Worm (Caenorhabditis elegans): ENCODE measurements around the gene obr-2.

DNA sequence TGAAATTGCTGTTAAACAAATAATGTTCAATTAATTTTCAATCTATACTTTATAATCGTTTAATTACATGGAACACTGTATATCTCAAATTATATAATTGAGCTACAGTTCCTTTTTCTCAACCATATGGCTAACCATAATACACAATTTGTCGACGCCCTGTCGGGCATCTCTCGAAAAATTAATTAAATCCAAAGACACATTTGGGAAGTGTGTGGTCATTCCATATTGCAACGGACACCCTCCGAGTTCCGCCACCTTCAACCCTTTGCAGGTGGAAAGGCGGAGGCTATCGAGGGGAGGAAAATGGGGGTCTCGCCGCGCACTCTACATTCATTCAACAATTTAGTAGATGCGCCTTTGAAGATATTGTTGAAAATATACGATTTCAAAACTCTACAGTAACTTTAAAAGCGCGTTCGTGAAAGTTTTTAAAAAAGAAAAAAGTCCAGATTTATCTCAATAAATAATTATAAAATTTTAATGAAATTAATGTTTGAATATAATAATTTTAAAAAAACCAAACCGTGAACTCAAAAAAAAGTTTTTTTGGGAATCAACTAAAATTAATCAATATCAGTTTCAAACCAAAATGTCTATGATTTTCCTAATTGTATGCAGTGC, 14.9 kb upstream of the obr-2 start, which contains the start of gene F14H8.8:
- TF ChIP-seq pes-1 (GFP tag; IDR thresholded peaks at IDR 0.05) = no peak
- TF ChIP-seq hmbx-1 (tag; optimal IDR thresholded peaks at IDR 0.05) = no peak
- TF ChIP-seq ama-1 (optimal IDR thresholded peaks at IDR 0.05) = no peak
- TF ChIP-seq scrt-1 (GFP tag; IDR thresholded peaks at IDR 0.05) = no peak
- no peak for TF ChIP-seq B0310.2 (tag; optimal IDR thresholded peaks at IDR 0.05)
- TF ChIP-seq hnd-1 (tag; optimal IDR thresholded peaks at IDR 0.05) = no peak
- peak; percentile 2 for TF ChIP-seq ceh-36 (tag; optimal IDR thresholded peaks at IDR 0.05)
- TF ChIP-seq tra-4 (tag; optimal IDR thresholded peaks at IDR 0.05) = no peak
